Worm (Caenorhabditis elegans) whole organism, L4 larva: Measurements from ENCODE around the gene clhm-1.

Experiments
- D1046.2 ChIP-seq: fragments of 200-800 bp; sonication (Bioruptor generic); IDR thresholded peaks from 2 replicates; pipeline ENCODE4 v1.3.6; 2022; ENCODE audit warnings: missing genetic modification characterization, missing compliant biosample characterization
- F49E8.2 ChIP-seq: sonication (generic microtip); optimal IDR thresholded peaks from 2 replicates; lab custom pipeline; 2016; ENCODE audit warnings: missing compliant biosample characterization, mild to moderate bottlenecking, missing genetic modification characterization, borderline replicate concordance
- T20F7.1 ChIP-seq: fragments of 200-800 bp; sonication (Bioruptor generic); optimal IDR thresholded peaks from 2 replicates; lab custom pipeline; 2018; ENCODE audit warnings: mild to moderate bottlenecking, missing genetic modification characterization, missing compliant biosample characterization
- Y105C5A.15 ChIP-seq: fragments of 200-800 bp; sonication (Bioruptor generic); IDR thresholded peaks from 2 replicates; pipeline ENCODE4 v1.3.6; 2022; ENCODE audit warnings: missing genetic modification characterization, missing compliant biosample characterization
- Y5F2A.4 ChIP-seq: fragments of 200-800 bp; sonication (Bioruptor generic); optimal IDR thresholded peaks from 2 replicates; lab custom pipeline; 2018; ENCODE audit warnings: mild to moderate bottlenecking, missing genetic modification characterization, missing compliant biosample characterization
- ZK337.2 ChIP-seq: fragments of 200-800 bp; sonication (Bioruptor generic); IDR thresholded peaks from 2 replicates; pipeline ENCODE4 v1.3.6; 2022; ENCODE audit warnings: missing genetic modification reagents, missing genetic modification characterization, missing compliant biosample characterization
- aha-1 ChIP-seq: fragments of 150-350 bp; peaks from one replicate; lab custom pipeline; 2014; ENCODE audit warnings: missing biosample characterization, missing genetic modification characterization
- aly-2 ChIP-seq: sonication (generic microtip); optimal IDR thresholded peaks from 2 replicates; lab custom pipeline; 2018; ENCODE audit warnings: missing biosample characterization, missing genetic modification characterization
- arid-1 ChIP-seq: fragments of 200-800 bp; sonication (Bioruptor generic); conservative IDR thresholded peaks from 2 replicates; pipeline ENCODE4 v1.3.6; 2022; ENCODE audit warnings: missing genetic modification reagents, missing genetic modification characterization, missing compliant biosample characterization
- attf-4 ChIP-seq: sonication (generic microtip); optimal IDR thresholded peaks from 3 replicates; lab custom pipeline; 2017; ENCODE audit warnings: missing biosample characterization, missing genetic modification characterization
- ceh-44 ChIP-seq: fragments of 200-800 bp; sonication (Bioruptor generic); IDR thresholded peaks from 2 replicates; pipeline ENCODE4 v1.3.6; 2022; ENCODE audit warnings: missing genetic modification reagents, missing genetic modification characterization, missing compliant biosample characterization
- ceh-82 ChIP-seq: sonication (generic microtip); optimal IDR thresholded peaks from 2 replicates; lab custom pipeline; 2017; ENCODE audit warnings: missing biosample characterization, missing genetic modification characterization
- ces-1 ChIP-seq: fragments of 150-350 bp; sonication (generic microtip); optimal IDR thresholded peaks from 4 replicates; lab custom pipeline; 2014; ENCODE audit warnings: missing biosample characterization, missing genetic modification reagents, missing genetic modification characterization
- daf-16 ChIP-seq, 3 experiments: sonication (generic microtip); optimal IDR thresholded peaks; 2 replicates each; lab custom pipeline; 2016 to 2017; ENCODE audit warnings: missing genetic modification characterization in 3 of 3, missing genetic modification reagents in 3 of 3, mild to moderate bottlenecking in 2 of 3, missing compliant biosample characterization in 2 of 3, missing biosample characterization in 1 of 3, moderate library complexity in 1 of 3
- daf-8 ChIP-seq: fragments of 200-800 bp; sonication (Bioruptor generic); IDR thresholded peaks from 2 replicates; pipeline ENCODE4 v1.3.6; 2022; ENCODE audit warnings: missing genetic modification characterization, missing compliant biosample characterization
- dmd-6 ChIP-seq: fragments of 200-800 bp; sonication (Bioruptor generic); IDR thresholded peaks from 2 replicates; pipeline ENCODE4 v1.3.6; 2022; ENCODE audit warnings: missing genetic modification reagents, missing genetic modification characterization, missing compliant biosample characterization
- dmd-8 ChIP-seq: fragments of 200-800 bp; sonication (Bioruptor generic); IDR thresholded peaks from 2 replicates; pipeline ENCODE4 v1.3.6; 2022; ENCODE audit warnings: missing genetic modification characterization, missing compliant biosample characterization
- dpl-1 ChIP-seq: fragments of 150-350 bp; optimal IDR thresholded peaks from 2 replicates; lab custom pipeline; 2014; ENCODE audit warnings: missing biosample characterization, missing genetic modification reagents, missing genetic modification characterization
- egl-27 ChIP-seq: sonication (generic microtip); optimal IDR thresholded peaks from 3 replicates; lab custom pipeline; 2017; ENCODE audit warnings: missing biosample characterization, missing genetic modification reagents, missing genetic modification characterization
- hif-1 ChIP-seq, 2 experiments: sonication (generic microtip); optimal IDR thresholded peaks; 2 replicates each; lab custom pipeline; 2016 to 2017; ENCODE audit warnings: missing compliant biosample characterization in 2 of 2, missing genetic modification characterization in 2 of 2, missing genetic modification reagents in 2 of 2, missing genotype in 2 of 2, mild to moderate bottlenecking in 1 of 2
- hlh-11 ChIP-seq: fragments of 200-800 bp; sonication (Bioruptor generic); optimal IDR thresholded peaks from 2 replicates; lab custom pipeline; 2018; ENCODE audit warnings: mild to moderate bottlenecking, missing genetic modification characterization, missing compliant biosample characterization
- hlh-30 ChIP-seq: sonication (generic microtip); optimal IDR thresholded peaks from 2 replicates; lab custom pipeline; 2017; ENCODE audit warnings: antibody characterized with exemption, mild to moderate bottlenecking, missing genetic modification characterization, missing compliant biosample characterization; ENCODE audit not compliant: insufficient read depth
- hmg-1.1 ChIP-seq: fragments of 200-800 bp; sonication (Bioruptor generic); IDR thresholded peaks from 2 replicates; pipeline ENCODE4 v1.3.6; 2022; ENCODE audit warnings: missing genetic modification reagents, missing genetic modification characterization, missing compliant biosample characterization
- jun-1 ChIP-seq: fragments of 150-350 bp; optimal IDR thresholded peaks from 2 replicates; lab custom pipeline; 2014; ENCODE audit warnings: missing biosample characterization, missing genetic modification reagents, missing genetic modification characterization
- lin-1 ChIP-seq: fragments of 200-800 bp; sonication (Bioruptor generic); IDR thresholded peaks from 2 replicates; pipeline ENCODE4 v1.3.6; 2022; ENCODE audit warnings: missing genetic modification reagents, missing genetic modification characterization, missing compliant biosample characterization
- lin-13 ChIP-seq: fragments of 150-350 bp; optimal IDR thresholded peaks from 2 replicates; lab custom pipeline; 2014; ENCODE audit warnings: missing biosample characterization, missing genetic modification reagents, missing genetic modification characterization
- mdl-1 ChIP-seq, 2 experiments: fragments of 150-350 bp in 1 of 2; sonication (generic microtip) in 1 of 2; optimal IDR thresholded peaks; 2 replicates each; lab custom pipeline; 2014 to 2017; ENCODE audit warnings: missing biosample characterization in 2 of 2, missing genetic modification characterization in 2 of 2
- mdt-29 ChIP-seq: fragments of 200-800 bp; sonication (Bioruptor generic); IDR thresholded peaks from 2 replicates; pipeline ENCODE4 v1.3.6; 2022; ENCODE audit warnings: missing genetic modification reagents, missing genetic modification characterization, missing compliant biosample characterization
- mes-2 ChIP-seq: sonication (generic microtip); optimal IDR thresholded peaks from 2 replicates; lab custom pipeline; 2016; ENCODE audit warnings: missing genotype, mild to moderate bottlenecking, missing genetic modification characterization, missing compliant biosample characterization; ENCODE audit not compliant: poor library complexity, severe bottlenecking
- mxl-3 ChIP-seq: fragments of 200-800 bp; sonication (Bioruptor generic); optimal IDR thresholded peaks from 2 replicates; lab custom pipeline; 2018; ENCODE audit warnings: mild to moderate bottlenecking, missing genetic modification characterization, missing compliant biosample characterization
- nhr-28 ChIP-seq: fragments of 150-350 bp; optimal IDR thresholded peaks from 2 replicates; lab custom pipeline; 2014; ENCODE audit warnings: missing biosample characterization, missing genetic modification characterization
- nhr-41 ChIP-seq: fragments of 200-800 bp; sonication (Bioruptor generic); IDR thresholded peaks from 2 replicates; pipeline ENCODE4 v1.3.6; 2022; ENCODE audit warnings: missing genetic modification reagents, missing genetic modification characterization, missing compliant biosample characterization
- nhr-48 ChIP-seq: sonication (generic microtip); optimal IDR thresholded peaks from 2 replicates; lab custom pipeline; 2016; ENCODE audit warnings: mild to moderate bottlenecking, missing genetic modification characterization, missing compliant biosample characterization
- pha-4 ChIP-seq, 2 experiments: fragments of 150-350 bp in 1 of 2; fragments of 200-800 bp in 1 of 2; sonication (Bioruptor generic) in 1 of 2; IDR thresholded peaks in 1 of 2; optimal IDR thresholded peaks in 1 of 2; 2 replicates each; pipeline versions ENCODE4 v1.3.6 to Lab custom; 2014 to 2022; ENCODE audit warnings: missing genetic modification characterization in 2 of 2, missing genetic modification reagents in 2 of 2, missing biosample characterization in 1 of 2, missing compliant biosample characterization in 1 of 2
- pqm-1 ChIP-seq: sonication (generic microtip); optimal IDR thresholded peaks from 2 replicates; lab custom pipeline; 2017; ENCODE audit warnings: missing biosample characterization, missing genetic modification characterization
- set-16 ChIP-seq: fragments of 200-800 bp; sonication (Bioruptor generic); IDR thresholded peaks from 2 replicates; pipeline ENCODE4 v1.3.6; 2022; ENCODE audit warnings: missing genetic modification reagents, missing genetic modification characterization, missing compliant biosample characterization
- spr-1 ChIP-seq: sonication (generic microtip); optimal IDR thresholded peaks from 2 replicates; lab custom pipeline; 2016; ENCODE audit warnings: mild to moderate bottlenecking, missing genetic modification characterization, missing compliant biosample characterization
- unc-62 ChIP-seq, 3 experiments: fragments of 150-350 bp in 1 of 3; sonication (generic microtip); optimal IDR thresholded peaks in 2 of 3; peaks in 1 of 3; 1 replicate in 1 of 3; 2 replicates in 2 of 3; lab custom pipeline; 2014 to 2017; ENCODE audit warnings: missing biosample characterization in 3 of 3, missing genetic modification characterization in 3 of 3, missing genetic modification reagents in 3 of 3, missing genotype in 1 of 3
- zag-1 ChIP-seq: fragments of 150-350 bp; optimal IDR thresholded peaks from 2 replicates; lab custom pipeline; 2014; ENCODE audit warnings: missing biosample characterization, missing genetic modification characterization

Gene clhm-1

ce11 chrII:6833781-6834339 lies 36.9 kb downstream of the clhm-1 start (continued):
- TF ChIP-seq ZK337.2 (GFP tag; lab: Robert Waterston, UW), result no peak
- no peak for TF ChIP-seq lin-13
- no peak for TF ChIP-seq aly-2
- no peak for TF ChIP-seq hif-1 (tag; optimal IDR thresholded peaks at IDR 0.05; lab: Kevin White, UChicago)
- TF ChIP-seq mes-2 (tag; lab: Kevin White, UChicago), result peak; percentile 22
- no peak for TF ChIP-seq Y105C5A.15 (GFP tag; lab: Robert Waterston, UW)
- TF ChIP-seq attf-4 (tag; lab: Kevin White, UChicago), result no peak
- TF ChIP-seq daf-8, result no peak
- TF ChIP-seq spr-1, result no peak
- peak; percentile 97 for TF ChIP-seq aha-1 (tag; lab: Kevin White, UChicago)
- no peak for TF ChIP-seq Y5F2A.4
- no peak for TF ChIP-seq mdt-29
- no peak for TF ChIP-seq T20F7.1 (GFP tag; lab: Kevin White, UChicago)

DNA sequence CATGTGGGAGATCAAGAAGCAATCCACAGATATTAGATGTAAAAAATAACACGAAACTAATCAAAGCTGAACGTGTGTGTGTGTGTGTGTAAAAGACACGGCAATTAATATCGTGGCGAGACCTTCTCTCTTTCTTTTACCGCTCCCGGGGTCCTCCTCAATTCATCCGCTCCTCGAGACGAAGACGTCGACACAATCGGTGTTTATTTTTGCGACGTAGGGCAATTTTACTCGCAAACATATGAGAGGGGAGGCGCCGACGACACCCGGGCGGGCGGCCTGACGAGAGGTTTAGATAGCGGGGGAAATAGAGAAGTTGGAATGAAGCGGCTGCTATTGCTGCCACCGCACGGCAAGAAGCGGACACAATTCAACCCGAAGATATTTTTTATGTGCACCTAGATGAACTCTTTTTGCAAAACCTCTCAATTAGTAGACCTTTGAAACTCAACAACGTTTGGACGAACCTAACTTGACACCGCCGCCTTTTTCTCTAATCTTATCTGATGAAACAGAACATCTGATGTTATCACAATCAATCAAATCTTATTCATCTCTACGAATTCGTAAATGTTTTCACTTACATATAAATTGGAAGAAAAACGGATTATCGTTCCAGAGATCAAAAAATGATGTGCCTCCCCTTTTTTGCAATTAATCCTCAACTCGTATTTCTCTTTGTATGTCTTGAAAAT lies 38.0 kb downstream of the clhm-1 start:
- peak in 1 of 2 experiments; percentile 76 for TF ChIP-seq unc-62 (GFP tag; optimal IDR thresholded peaks at IDR 0.05 in 1 of 2; lab: Kevin White, UChicago)
- no peak for TF ChIP-seq unc-62 (tag; optimal IDR thresholded peaks at IDR 0.05; lab: Kevin White, UChicago)
- TF ChIP-seq hlh-11 (tag; lab: Kevin White, UChicago), result peak; percentile 23
- TF ChIP-seq daf-16 (GFP tag; optimal IDR thresholded peaks at IDR 0.05; lab: Kevin White, UChicago), result peak in 1 of 2 experiments; percentile 17
- TF ChIP-seq daf-16 (tag; optimal IDR thresholded peaks at IDR 0.05; lab: Kevin White, UChicago), result no peak
- TF ChIP-seq jun-1 (tag; lab: Kevin White, UChicago), result no peak
- TF ChIP-seq egl-27, result no peak
- peak; percentile 19 for TF ChIP-seq hlh-30 (tag; lab: Kevin White, UChicago)
- peak; percentile 7 for TF ChIP-seq mxl-3
- peak; percentile 34; the same call in 1 of the 2 replicates for TF ChIP-seq set-16 (GFP tag; lab: Robert Waterston, UW)
- TF ChIP-seq aha-1 (tag; lab: Kevin White, UChicago), result peak; percentile 55
- 0 out of 2 replicates have a peak, but pooled peaks have one; percentile 12 for TF ChIP-seq hmg-1.1 (GFP tag; lab: Robert Waterston, UW)
- no peak for TF ChIP-seq D1046.2 (GFP tag; lab: Robert Waterston, UW)
- TF ChIP-seq hif-1 (tag; optimal IDR thresholded peaks at IDR 0.05; lab: Kevin White, UChicago), result no peak
- peak in 1 of 2 experiments; percentile 8 for TF ChIP-seq mdl-1 (tag; optimal IDR thresholded peaks at IDR 0.05; lab: Kevin White, UChicago)

- TF ChIP-seq ces-1 (GFP tag; lab: Kevin White, UChicago), result peak; percentile 51
- no peak for TF ChIP-seq ceh-82
- no peak for TF ChIP-seq arid-1 (GFP tag; lab: Robert Waterston, UW)
These were observed 38.6 kb downstream of the clhm-1 start for ce11 chrII:6832207-6832606.

ce11 chrII:6831531-6832201 lies 39.1 kb downstream of the clhm-1 start:
- TF ChIP-seq mes-2 (tag; lab: Kevin White, UChicago), result peak; percentile 9
- no peak for TF ChIP-seq pqm-1 (tag; lab: Kevin White, UChicago)
- TF ChIP-seq nhr-48 (tag; lab: Kevin White, UChicago), result no peak
- TF ChIP-seq ceh-44, result no peak
- peak in 1 of 2 experiments; percentile 16 for TF ChIP-seq unc-62 (GFP tag; optimal IDR thresholded peaks at IDR 0.05 in 1 of 2; lab: Kevin White, UChicago)
- no peak for TF ChIP-seq unc-62 (tag; optimal IDR thresholded peaks at IDR 0.05; lab: Kevin White, UChicago)
- TF ChIP-seq dpl-1 (GFP tag; lab: Kevin White, UChicago), result no peak
- no peak for TF ChIP-seq dmd-6 (GFP tag; lab: Robert Waterston, UW)
- peak; percentile 93 for TF ChIP-seq aha-1 (tag; lab: Kevin White, UChicago)
- TF ChIP-seq F49E8.2 (tag; lab: Kevin White, UChicago), result no peak
- no peak for TF ChIP-seq pha-4 (GFP tag; IDR thresholded peaks at IDR 0.05; lab: Robert Waterston, UW)
- TF ChIP-seq pha-4 (tag; optimal IDR thresholded peaks at IDR 0.05; lab: Kevin White, UChicago), result peak; percentile 10
- TF ChIP-seq zag-1 (tag; lab: Kevin White, UChicago), result no peak
- no peak for TF ChIP-seq dmd-8
- TF ChIP-seq nhr-41 (GFP tag; lab: Robert Waterston, UW), result no peak
- TF ChIP-seq daf-16 (GFP tag; optimal IDR thresholded peaks at IDR 0.05; lab: Kevin White, UChicago), result no peak
- TF ChIP-seq daf-16 (tag; optimal IDR thresholded peaks at IDR 0.05; lab: Kevin White, UChicago), result peak; percentile 29
- no peak for TF ChIP-seq set-16 (GFP tag; lab: Robert Waterston, UW)
- TF ChIP-seq Y105C5A.15 (GFP tag; lab: Robert Waterston, UW), result no peak
- no peak for TF ChIP-seq ZK337.2 (GFP tag; lab: Robert Waterston, UW)
- no peak for TF ChIP-seq lin-1 (GFP tag; lab: Robert Waterston, UW)
- peak; percentile 19 for TF ChIP-seq nhr-28 (tag; lab: Kevin White, UChicago)
- no peak for TF ChIP-seq attf-4 (tag; lab: Kevin White, UChicago)
